Worm (Caenorhabditis elegans) whole organism, mixed stage, embryonic: ENCODE results near the gene D2089.8.

Source experiments
- elt-1 ChIP-seq: sonication (generic microtip); optimal IDR thresholded peaks from 2 replicates; lab custom pipeline; 2017; ENCODE audit warnings: missing genetic modification characterization, mild to moderate bottlenecking, missing compliant biosample characterization, antibody characterized with exemption, moderate library complexity, borderline replicate concordance; ENCODE audit not compliant: insufficient read depth
- nhr-12 ChIP-seq: fragments of 150-350 bp; optimal IDR thresholded peaks from 2 replicates; lab custom pipeline; 2014; ENCODE audit warnings: missing biosample characterization, missing genetic modification characterization
- snpc-4 ChIP-seq: fragments of 150-350 bp; optimal IDR thresholded peaks from 2 replicates; lab custom pipeline; 2014; ENCODE audit warnings: missing biosample characterization, missing genetic modification characterization
- unc-120 ChIP-seq: sonication (generic microtip); optimal IDR thresholded peaks from 2 replicates; lab custom pipeline; 2017; ENCODE audit warnings: missing genetic modification characterization, missing compliant biosample characterization; ENCODE audit not compliant: poor library complexity, severe bottlenecking

ce11 chrII:10662279-10662678 lies 302 bp downstream of the D2089.8 start:
- TF ChIP-seq snpc-4 (tag; lab: Kevin White, UChicago) (no peak), unc-120 (no peak), elt-1 (no peak), nhr-12 (tag; lab: Kevin White, UChicago) (no peak)
